Fruit fly (Drosophila melanogaster) whole organism, embryonic: Measurements from ENCODE around the gene Cap-D3.

Source experiments
- CG11247 ChIP-seq: fragments of 200-800 bp; sonication (Bioruptor generic); IDR thresholded peaks from 2 replicates; pipeline ENCODE4 v1.3.6; 2022; ENCODE audit warnings: missing biosample characterization, missing genetic modification characterization
- CG11504 ChIP-seq: fragments of 200-800 bp; sonication (Bioruptor generic); optimal IDR thresholded peaks from 3 replicates; lab custom pipeline; 2019; ENCODE audit warnings: missing biosample characterization, mild to moderate bottlenecking, missing genetic modification characterization, moderate library complexity
- CG13296 ChIP-seq: fragments of 200-800 bp; sonication (Bioruptor generic); optimal IDR thresholded peaks from 3 replicates; lab custom pipeline; 2018; ENCODE audit warnings: missing biosample characterization, mild to moderate bottlenecking, missing genetic modification characterization
- CG1647 ChIP-seq: fragments of 200-800 bp; sonication (Bioruptor generic); optimal IDR thresholded peaks from 3 replicates; lab custom pipeline; 2016; ENCODE audit warnings: missing biosample characterization, missing genetic modification characterization
- CG17612 ChIP-seq: fragments of 200-800 bp; sonication (Bioruptor generic); IDR thresholded peaks from 2 replicates; pipeline ENCODE4 v1.3.6; 2022; ENCODE audit warnings: missing biosample characterization, missing genetic modification characterization
- CG18262 ChIP-seq: fragments of 200-800 bp; optimal IDR thresholded peaks from 3 replicates; lab custom pipeline; 2019; ENCODE audit warnings: missing biosample characterization, mild to moderate bottlenecking, missing genetic modification characterization, moderate library complexity
- CG2202 ChIP-seq: fragments of 200-800 bp; sonication (Bioruptor generic); optimal IDR thresholded peaks from 2 replicates; lab custom pipeline; 2018; ENCODE audit warnings: missing biosample characterization, mild to moderate bottlenecking, missing genetic modification characterization
- CG30403 ChIP-seq: fragments of 200-800 bp; sonication (Bioruptor generic); optimal IDR thresholded peaks from 3 replicates; lab custom pipeline; 2016; ENCODE audit warnings: missing biosample characterization, missing genetic modification characterization
- CG32532 ChIP-seq: fragments of 200-800 bp; sonication (Bioruptor generic); IDR thresholded peaks from 2 replicates; pipeline ENCODE4 v1.3.6; 2022; ENCODE audit warnings: missing biosample characterization, missing genetic modification characterization
- CG3281 ChIP-seq: fragments of 200-800 bp; sonication (Bioruptor generic); optimal IDR thresholded peaks from 3 replicates; lab custom pipeline; 2017; ENCODE audit warnings: missing biosample characterization, mild to moderate bottlenecking, missing genetic modification characterization
- CG4730 ChIP-seq: fragments of 200-800 bp; sonication (Bioruptor generic); IDR thresholded peaks from 2 replicates; pipeline ENCODE4 v1.3.6; 2022; ENCODE audit warnings: missing biosample characterization, missing genetic modification characterization
- CG6689 ChIP-seq: fragments of 200-800 bp; sonication (Bioruptor generic); IDR thresholded peaks from 2 replicates; pipeline ENCODE4 v1.3.6; 2022; ENCODE audit warnings: missing biosample characterization, missing genetic modification characterization
- CG7786 ChIP-seq: fragments of 200-800 bp; sonication (Bioruptor generic); optimal IDR thresholded peaks from 2 replicates; lab custom pipeline; 2016; ENCODE audit warnings: missing biosample characterization, missing genetic modification characterization
- CG7839 ChIP-seq: fragments of 200-800 bp; sonication (Bioruptor generic); optimal IDR thresholded peaks from 3 replicates; lab custom pipeline; 2018; ENCODE audit warnings: missing biosample characterization, mild to moderate bottlenecking, missing genetic modification characterization, moderate library complexity
- CG9932 ChIP-seq: fragments of 200-800 bp; sonication (Bioruptor generic); IDR thresholded peaks from 2 replicates; pipeline ENCODE4 v1.3.6; 2022; ENCODE audit warnings: missing biosample characterization, missing genetic modification characterization
- CHES-1-like ChIP-seq: fragments of 200-800 bp; sonication (Bioruptor generic); optimal IDR thresholded peaks from 2 replicates; lab custom pipeline; 2016; ENCODE audit warnings: missing biosample characterization, missing genetic modification characterization
- Dad ChIP-seq: fragments of 200-800 bp; sonication (Bioruptor generic); optimal IDR thresholded peaks from 3 replicates; lab custom pipeline; 2016; ENCODE audit warnings: missing biosample characterization, missing genetic modification characterization
- Deaf1 ChIP-seq: fragments of 200-800 bp; optimal IDR thresholded peaks from 3 replicates; lab custom pipeline; 2019; ENCODE audit warnings: missing biosample characterization, mild to moderate bottlenecking, missing genetic modification characterization, moderate library complexity
- Lhr ChIP-seq: fragments of 200-800 bp; sonication (Bioruptor generic); optimal IDR thresholded peaks from 3 replicates; lab custom pipeline; 2017; ENCODE audit warnings: mild to moderate bottlenecking, missing biosample characterization, missing genetic modification reagents, missing genetic modification characterization
- Mes4 ChIP-seq: fragments of 200-800 bp; sonication (Bioruptor generic); optimal IDR thresholded peaks from 2 replicates; lab custom pipeline; 2016; ENCODE audit warnings: missing biosample characterization, missing genetic modification characterization
- Mrtf ChIP-seq: fragments of 200-800 bp; sonication (Bioruptor generic); IDR thresholded peaks from 3 replicates; pipeline ENCODE4 v1.3.6; 2022; ENCODE audit warnings: missing biosample characterization, missing genetic modification characterization
- Oaz ChIP-seq: fragments of 200-800 bp; sonication (Bioruptor generic); IDR thresholded peaks from 2 replicates; pipeline ENCODE4 v1.3.6; 2022; ENCODE audit warnings: missing biosample characterization, missing genetic modification characterization
- PHDP ChIP-seq: fragments of 200-800 bp; sonication (Bioruptor generic); optimal IDR thresholded peaks from 3 replicates; lab custom pipeline; 2018; ENCODE audit warnings: missing biosample characterization, mild to moderate bottlenecking, missing genetic modification characterization, moderate library complexity
- Ptx1 ChIP-seq: fragments of 200-800 bp; sonication (Bioruptor generic); IDR thresholded peaks from 2 replicates; pipeline ENCODE4 v1.3.6; 2022; ENCODE audit warnings: missing biosample characterization, missing genetic modification characterization
- Side ChIP-seq: fragments of 200-800 bp; sonication (Bioruptor generic); optimal IDR thresholded peaks from 2 replicates; lab custom pipeline; 2016; ENCODE audit warnings: missing biosample characterization, missing genetic modification characterization
- Stat92E ChIP-seq, 3 experiments: fragments of >200 bp in 2 of 3; fragments of 200-800 bp in 1 of 3; sonication (Bioruptor generic) in 1 of 3; optimal IDR thresholded peaks; 2 replicates each; lab custom pipeline; 2017 to 2019; ENCODE audit warnings: missing biosample characterization in 3 of 3, missing genetic modification characterization in 3 of 3, mild to moderate bottlenecking in 1 of 3, moderate library complexity in 1 of 3
- ac ChIP-seq: fragments of 200-800 bp; sonication (Bioruptor generic); optimal IDR thresholded peaks from 3 replicates; lab custom pipeline; 2017; ENCODE audit warnings: missing biosample characterization, mild to moderate bottlenecking, missing genetic modification characterization
- al ChIP-seq: fragments of 200-800 bp; sonication (Bioruptor generic); IDR thresholded peaks from 2 replicates; pipeline ENCODE4 v1.3.6; 2022; ENCODE audit warnings: missing biosample characterization, missing genetic modification characterization
- aop ChIP-seq: fragments of 200-800 bp; sonication (Bioruptor generic); IDR thresholded peaks from 2 replicates; pipeline ENCODE4 v1.3.6; 2022; ENCODE audit warnings: missing biosample characterization, missing genetic modification characterization
- ap ChIP-seq: fragments of 200-800 bp; sonication (Bioruptor generic); IDR thresholded peaks from 2 replicates; pipeline ENCODE4 v1.3.6; 2022; ENCODE audit warnings: missing biosample characterization, missing genetic modification characterization
- bcd ChIP-seq: fragments of 200-800 bp; sonication (Bioruptor generic); optimal IDR thresholded peaks from 2 replicates; lab custom pipeline; 2017; ENCODE audit warnings: missing biosample characterization, mild to moderate bottlenecking, missing genetic modification characterization
- btn ChIP-seq: fragments of 200-800 bp; sonication (Bioruptor generic); optimal IDR thresholded peaks from 2 replicates; lab custom pipeline; 2016; ENCODE audit warnings: missing biosample characterization, missing genetic modification characterization
- ci ChIP-seq: fragments of 200-800 bp; sonication (Bioruptor generic); IDR thresholded peaks from 3 replicates; pipeline ENCODE4 v1.3.6; 2022; ENCODE audit warnings: missing biosample characterization, missing genetic modification characterization
- cwo ChIP-seq: fragments of 200-800 bp; sonication (Bioruptor generic); optimal IDR thresholded peaks from 3 replicates; lab custom pipeline; 2017; ENCODE audit warnings: missing biosample characterization, missing genetic modification characterization, mild to moderate bottlenecking, moderate library complexity, missing genetic modification reagents
- dati ChIP-seq: fragments of 200-800 bp; sonication (Bioruptor generic); IDR thresholded peaks from 2 replicates; pipeline ENCODE4 v1.3.6; 2022; ENCODE audit warnings: missing biosample characterization, missing genetic modification characterization
- en ChIP-seq: fragments of 200-800 bp; sonication (Bioruptor generic); optimal IDR thresholded peaks from 2 replicates; lab custom pipeline; 2016; ENCODE audit warnings: missing biosample characterization, missing genetic modification characterization
- gcm ChIP-seq: fragments of 200-800 bp; sonication (Bioruptor generic); optimal IDR thresholded peaks from 2 replicates; lab custom pipeline; 2019; ENCODE audit warnings: missing biosample characterization, mild to moderate bottlenecking, missing genetic modification characterization, moderate library complexity
- hbn ChIP-seq: fragments of 200-800 bp; sonication (Bioruptor generic); IDR thresholded peaks from 2 replicates; pipeline ENCODE4 v1.3.6; 2022; ENCODE audit warnings: missing biosample characterization, missing genetic modification characterization; ENCODE audit not compliant: partially characterized antibody
- ind ChIP-seq: fragments of 200-800 bp; sonication (Bioruptor generic); optimal IDR thresholded peaks from 3 replicates; lab custom pipeline; 2016; ENCODE audit warnings: missing biosample characterization, missing genetic modification characterization
- nerfin-1 ChIP-seq: fragments of 200-800 bp; sonication (Bioruptor generic); optimal IDR thresholded peaks from 3 replicates; lab custom pipeline; 2019; ENCODE audit warnings: missing biosample characterization, mild to moderate bottlenecking, missing genetic modification characterization, moderate library complexity
- odd ChIP-seq: fragments of 200-800 bp; sonication (Bioruptor generic); optimal IDR thresholded peaks from 2 replicates; lab custom pipeline; 2017; ENCODE audit warnings: missing biosample characterization, mild to moderate bottlenecking, missing genetic modification characterization
- org-1 ChIP-seq: fragments of 200-800 bp; sonication (Bioruptor generic); optimal IDR thresholded peaks from 2 replicates; lab custom pipeline; 2017; ENCODE audit warnings: missing biosample characterization, missing genetic modification characterization
- pan ChIP-seq, 4 experiments: fragments of >200 bp in 3 of 4; fragments of 200-800 bp in 1 of 4; sonication (Bioruptor generic) in 1 of 4; optimal IDR thresholded peaks in 3 of 4; IDR thresholded peaks in 1 of 4; 2 replicates each; pipeline versions ENCODE4 v1.3.6 to Lab custom; 2017 to 2022; ENCODE audit warnings: missing biosample characterization in 2 of 4, missing genetic modification characterization in 2 of 4, mixed read lengths in 1 of 4
- peb ChIP-seq: fragments of 200-800 bp; sonication (Bioruptor generic); IDR thresholded peaks from 2 replicates; pipeline ENCODE4 v1.3.6; 2022; ENCODE audit warnings: missing biosample characterization, missing genetic modification characterization
- pita ChIP-seq: fragments of 200-800 bp; sonication (Bioruptor generic); optimal IDR thresholded peaks from 2 replicates; lab custom pipeline; 2017; ENCODE audit warnings: missing biosample characterization, mild to moderate bottlenecking, missing genetic modification characterization
- prd ChIP-seq, 3 experiments: fragments of >200 bp in 2 of 3; fragments of 200-800 bp in 1 of 3; sonication (Bioruptor generic) in 1 of 3; optimal IDR thresholded peaks in 2 of 3; IDR thresholded peaks in 1 of 3; 2 replicates in 2 of 3; 3 replicates in 1 of 3; pipeline versions ENCODE4 v1.3.6 to Lab custom; 2017 to 2022; ENCODE audit warnings: missing biosample characterization in 1 of 3, missing genetic modification characterization in 1 of 3
- pros ChIP-seq: fragments of 200-800 bp; sonication (Bioruptor generic); optimal IDR thresholded peaks from 3 replicates; lab custom pipeline; 2019; ENCODE audit warnings: missing biosample characterization, mild to moderate bottlenecking, missing genetic modification characterization, moderate library complexity
- rib ChIP-seq: fragments of 200-800 bp; sonication (Bioruptor generic); IDR thresholded peaks from 2 replicates; pipeline ENCODE4 v1.3.6; 2022; ENCODE audit warnings: missing biosample characterization, missing genetic modification characterization
- tx ChIP-seq: fragments of 200-800 bp; sonication (Bioruptor generic); optimal IDR thresholded peaks from 2 replicates; lab custom pipeline; 2016; ENCODE audit warnings: missing biosample characterization, missing genetic modification characterization
- yki ChIP-seq: fragments of >200 bp; optimal IDR thresholded peaks from 3 replicates; lab custom pipeline; 2018
- zf30C ChIP-seq: fragments of 200-800 bp; sonication (Bioruptor generic); optimal IDR thresholded peaks from 3 replicates; lab custom pipeline; 2018; ENCODE audit warnings: missing biosample characterization, mild to moderate bottlenecking, missing genetic modification characterization

The Cap-D3 gene

DNA sequence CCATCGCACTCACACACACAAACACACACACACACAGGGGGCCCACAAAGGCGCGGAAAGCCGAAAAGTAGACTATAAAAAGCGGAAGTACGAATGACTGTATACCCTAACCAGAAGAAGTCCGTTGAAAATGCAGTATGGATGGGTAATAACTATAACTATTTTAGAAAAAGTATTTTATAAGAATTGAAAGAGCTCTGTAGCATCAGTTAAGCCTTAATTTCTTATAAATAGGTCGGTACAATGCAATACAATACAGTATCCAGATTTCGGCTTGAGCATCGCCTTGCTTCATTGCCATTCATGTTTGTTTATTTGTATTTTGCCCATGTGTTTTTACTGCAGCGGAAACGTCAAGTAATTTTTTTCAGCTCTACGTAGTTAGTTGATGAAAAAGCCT, 43.8 kb downstream of the Cap-D3 start (continued):
- TF ChIP-seq CG13296 (peak; percentile 22), ind (peak; percentile 27), pan (optimal IDR thresholded peaks at IDR 0.05; lab: Kevin White, UChicago) (no peak), pan (GFP tag; optimal IDR thresholded peaks at IDR 0.05 in 1 of 2, IDR thresholded peaks at IDR 0.05 in 1 of 2) (peak in 1 of 2 experiments; percentile 51), dati (GFP tag; lab: Robert Waterston, UW) (no peak), CG18262 (no peak), CG11504 (tag; lab: Kevin White, UChicago) (peak; percentile 52), Mes4 (GFP tag; lab: Kevin White, UChicago) (no peak), ci (0 out of 3 replicates have a peak, but pooled peaks have one; percentile 26), CG1647 (GFP tag; lab: Kevin White, UChicago) (no peak), odd (GFP tag; lab: Kevin White, UChicago) (no peak), CG3281 (GFP tag; lab: Kevin White, UChicago) (peak; percentile 34), en (GFP tag; lab: Kevin White, UChicago) (no peak), gcm (GFP tag; lab: Kevin White, UChicago) (no peak), Mrtf (GFP tag; lab: Robert Waterston, UW) (no peak), hbn (GFP tag; lab: Robert Waterston, UW) (no peak), aop (GFP tag; lab: Robert Waterston, UW) (no peak), ac (GFP tag; lab: Kevin White, UChicago) (no peak), Stat92E (GFP tag; optimal IDR thresholded peaks at IDR 0.05; lab: Kevin White, UChicago) (no peak), prd (optimal IDR thresholded peaks at IDR 0.05; lab: Kevin White, UChicago) (no peak), prd (GFP tag; IDR thresholded peaks at IDR 0.05; lab: Robert Waterston, UW) (peak; percentile 27; the same call in 1 of the 3 replicates), Ptx1 (peak; percentile 54; the same call in 1 of the 2 replicates), Lhr (GFP tag; lab: Kevin White, UChicago) (no peak), CG32532 (GFP tag; lab: Robert Waterston, UW) (peak; percentile 56; the same call in 1 of the 2 replicates), Deaf1 (tag; lab: Kevin White, UChicago) (no peak), bcd (peak; percentile 12), al (GFP tag; lab: Robert Waterston, UW) (0 out of 2 replicates have a peak, but pooled peaks have one; percentile 10), cwo (GFP tag; lab: Kevin White, UChicago) (peak; percentile 18), pita (GFP tag; lab: Kevin White, UChicago) (no peak), Side (GFP tag; lab: Kevin White, UChicago) (no peak), Dad (GFP tag; lab: Kevin White, UChicago) (no peak), CG7839 (peak; percentile 58), CG4730 (GFP tag; lab: Robert Waterston, UW) (no peak), PHDP (no peak), org-1 (GFP tag; lab: Kevin White, UChicago) (no peak), tx (no peak), nerfin-1 (tag; lab: Kevin White, UChicago) (no peak), CG7786 (GFP tag; lab: Kevin White, UChicago) (no peak), CHES-1-like (no peak), CG17612 (GFP tag; lab: Robert Waterston, UW) (0 out of 2 replicates have a peak, but pooled peaks have one; percentile 28), CG9932 (GFP tag; lab: Robert Waterston, UW) (peak; percentile 58), pros (GFP tag; lab: Kevin White, UChicago) (no peak), btn (GFP tag; lab: Kevin White, UChicago) (no peak), CG2202 (tag; lab: Kevin White, UChicago) (no peak), rib (GFP tag; lab: Robert Waterston, UW) (no peak), CG11247 (peak; percentile 41; the same call in 1 of the 2 replicates), Oaz (GFP tag; lab: Robert Waterston, UW) (peak; percentile 33; the same call in 1 of the 2 replicates), CG30403 (peak; percentile 30), ap (GFP tag; lab: Robert Waterston, UW) (no peak), peb (GFP tag; lab: Robert Waterston, UW) (no peak), zf30C (GFP tag; lab: Kevin White, UChicago) (no peak), yki (no peak), CG6689 (GFP tag; lab: Robert Waterston, UW) (peak; percentile 45)
